In the genomic region with DNA sequence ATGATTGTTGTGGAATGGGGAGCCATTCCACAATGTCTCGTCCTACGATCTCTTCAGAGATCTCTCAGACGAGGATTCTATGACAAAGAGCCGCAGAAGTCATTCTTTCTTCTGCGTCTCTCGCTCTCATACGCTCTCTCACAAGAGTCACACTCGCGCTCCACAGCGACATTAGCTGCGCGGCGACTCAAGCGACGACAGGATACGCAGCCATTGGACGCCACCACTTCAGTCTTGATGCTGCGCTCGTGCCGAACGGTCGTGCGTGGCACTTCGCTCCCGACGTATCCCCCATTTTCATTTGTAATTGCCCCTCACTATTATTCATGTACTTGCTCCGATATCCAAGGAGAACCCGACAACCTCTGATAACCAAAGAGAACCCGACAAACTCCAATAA, we compare ENCODE assay signal across 2 worm cellular contexts.
TF ChIP-seq lines count a peak whose summit lies in the region.

No protein-coding gene starts in this region.

TF ChIP-seq in whole organism, L4 larva, 104 proteins besides CTCF, POLR2A, EP300 and RAD21:
- TF ChIP-seq snpc-1.2 (GFP tag; IDR thresholded peaks at IDR 0.05; lab: Robert Waterston, UW) (0 out of 2 replicates have a peak, but pooled peaks have one; percentile 39), set-16 (GFP tag; IDR thresholded peaks at IDR 0.05; lab: Robert Waterston, UW) (peak; percentile 57; the same call in 1 of the 2 replicates), lin-38 (GFP tag; IDR thresholded peaks at IDR 0.05; lab: Robert Waterston, UW) (peak; percentile 90), Y48G9A.11 (GFP tag; IDR thresholded peaks at IDR 0.05; lab: Robert Waterston, UW) (0 out of 2 replicates have a peak, but pooled peaks have one; percentile 55), ZK337.2 (GFP tag; IDR thresholded peaks at IDR 0.05; lab: Robert Waterston, UW) (0 out of 2 replicates have a peak, but pooled peaks have one; percentile 24), D1046.2 (GFP tag; IDR thresholded peaks at IDR 0.05; lab: Robert Waterston, UW) (peak; percentile 35; the same call in 1 of the 2 replicates)

TF ChIP-seq in whole organism, young adult, 124 proteins besides CTCF, POLR2A, EP300 and RAD21:
- 0 out of 2 replicates have a peak, but pooled peaks have one; percentile 12 for TF ChIP-seq egrh-3 (GFP tag; IDR thresholded peaks at IDR 0.05; lab: Robert Waterston, UW)
- TF ChIP-seq mcd-1 (GFP tag; IDR thresholded peaks at IDR 0.05; lab: Robert Waterston, UW): peak; percentile 83
- peak; percentile 50 for TF ChIP-seq hmg-1.2 (GFP tag; IDR thresholded peaks at IDR 0.05; lab: Robert Waterston, UW)
- TF ChIP-seq ceh-91 (GFP tag; IDR thresholded peaks at IDR 0.05; lab: Robert Waterston, UW): 0 out of 2 replicates have a peak, but pooled peaks have one; percentile 38
- 0 out of 2 replicates have a peak, but pooled peaks have one; percentile 27 for TF ChIP-seq F33H1.4 (GFP tag; IDR thresholded peaks at IDR 0.05; lab: Robert Waterston, UW)
- peak; percentile 55; the same call in 1 of the 2 replicates for TF ChIP-seq madf-6 (GFP tag; IDR thresholded peaks at IDR 0.05; lab: Robert Waterston, UW)
- TF ChIP-seq D2030.7 (GFP tag; IDR thresholded peaks at IDR 0.05; lab: Robert Waterston, UW): peak; percentile 31
TF ChIP-seq in whole organism, young adult: peak in this region for 7; not testable (repeated sequence) for 117.
